Worm (Caenorhabditis elegans) whole organism, late embryonic: Measurements from ENCODE around the gene srh-76.

ENCODE experiments used
- F13H6.1 ChIP-seq: sonication (generic microtip); optimal IDR thresholded peaks from 2 replicates; lab custom pipeline; 2016; ENCODE audit warnings: missing genetic modification characterization, missing compliant biosample characterization
- T23F11.4 ChIP-seq: fragments of 200-800 bp; sonication (Bioruptor generic); optimal IDR thresholded peaks from 2 replicates; lab custom pipeline; 2018; ENCODE audit warnings: mild to moderate bottlenecking, missing genetic modification characterization, missing compliant biosample characterization
- Y22D7AL.16 ChIP-seq: sonication (generic microtip); optimal IDR thresholded peaks from 2 replicates; lab custom pipeline; 2016; ENCODE audit warnings: missing genetic modification characterization, missing compliant biosample characterization
- ahr-1 ChIP-seq: sonication (generic microtip); optimal IDR thresholded peaks from 2 replicates; lab custom pipeline; 2016; ENCODE audit warnings: missing genetic modification characterization, missing compliant biosample characterization
- ama-1 ChIP-seq: fragments of 150-350 bp; optimal IDR thresholded peaks from 2 replicates; lab custom pipeline; 2014
- ceh-2 ChIP-seq: sonication (generic microtip); optimal IDR thresholded peaks from 2 replicates; lab custom pipeline; 2016; ENCODE audit warnings: missing genotype, missing genetic modification characterization, missing compliant biosample characterization
- ceh-24 ChIP-seq: sonication (generic microtip); optimal IDR thresholded peaks from 2 replicates; lab custom pipeline; 2016; ENCODE audit warnings: mild to moderate bottlenecking, missing genetic modification characterization, missing compliant biosample characterization
- ceh-30 ChIP-seq: fragments of 150-350 bp; optimal IDR thresholded peaks from 2 replicates; lab custom pipeline; 2014; ENCODE audit warnings: missing biosample characterization, missing genetic modification characterization
- ceh-31 ChIP-seq: sonication (generic microtip); optimal IDR thresholded peaks from 2 replicates; lab custom pipeline; 2016; ENCODE audit warnings: missing genetic modification characterization, missing compliant biosample characterization
- ceh-48 ChIP-seq: sonication (generic microtip); optimal IDR thresholded peaks from 2 replicates; lab custom pipeline; 2016; ENCODE audit warnings: missing genetic modification characterization, inconsistent platforms, missing compliant biosample characterization
- ceh-9 ChIP-seq: sonication (generic microtip); optimal IDR thresholded peaks from 2 replicates; lab custom pipeline; 2016; ENCODE audit warnings: mild to moderate bottlenecking, missing genetic modification characterization, inconsistent platforms, missing compliant biosample characterization
- che-1 ChIP-seq: sonication (generic microtip); optimal IDR thresholded peaks from 2 replicates; lab custom pipeline; 2016; ENCODE audit warnings: mild to moderate bottlenecking, missing genetic modification characterization, missing compliant biosample characterization
- dve-1 ChIP-seq: sonication (generic microtip); optimal IDR thresholded peaks from 2 replicates; lab custom pipeline; 2017; ENCODE audit warnings: antibody characterized with exemption, mild to moderate bottlenecking, missing genetic modification characterization, missing compliant biosample characterization
- elt-2 ChIP-seq: sonication (generic microtip); optimal IDR thresholded peaks from 2 replicates; lab custom pipeline; 2016; ENCODE audit warnings: missing genetic modification reagents, missing genetic modification characterization, missing compliant biosample characterization
- elt-4 ChIP-seq: sonication (generic microtip); optimal IDR thresholded peaks from 2 replicates; lab custom pipeline; 2016; ENCODE audit warnings: missing genetic modification characterization, missing compliant biosample characterization
- ets-4 ChIP-seq: sonication (generic microtip); optimal IDR thresholded peaks from 2 replicates; lab custom pipeline; 2016; ENCODE audit warnings: missing genetic modification characterization, missing compliant biosample characterization
- eyg-1 ChIP-seq: sonication (generic microtip); optimal IDR thresholded peaks from 2 replicates; lab custom pipeline; 2016; ENCODE audit warnings: missing genotype, missing genetic modification characterization, missing compliant biosample characterization
- fax-1 ChIP-seq: sonication (generic microtip); optimal IDR thresholded peaks from 2 replicates; lab custom pipeline; 2016; ENCODE audit warnings: missing genotype, missing genetic modification characterization, missing compliant biosample characterization
- fkh-10 ChIP-seq: fragments of 150-350 bp; optimal IDR thresholded peaks from 2 replicates; lab custom pipeline; 2014; ENCODE audit warnings: missing biosample characterization, missing genetic modification reagents, missing genetic modification characterization
- fkh-6 ChIP-seq: sonication (generic microtip); optimal IDR thresholded peaks from 2 replicates; lab custom pipeline; 2016; ENCODE audit warnings: missing genetic modification characterization, missing compliant biosample characterization
- gmeb-2 ChIP-seq: sonication (generic microtip); optimal IDR thresholded peaks from 2 replicates; lab custom pipeline; 2016; ENCODE audit warnings: missing genetic modification characterization, inconsistent platforms, missing compliant biosample characterization
- hlh-13 ChIP-seq: fragments of 200-800 bp; sonication (Bioruptor generic); optimal IDR thresholded peaks from 2 replicates; lab custom pipeline; 2018; ENCODE audit warnings: mild to moderate bottlenecking, missing genetic modification characterization, missing compliant biosample characterization
- hlh-15 ChIP-seq: sonication (generic microtip); optimal IDR thresholded peaks from 2 replicates; lab custom pipeline; 2016; ENCODE audit warnings: missing genetic modification characterization, missing compliant biosample characterization
- hlh-30 ChIP-seq: sonication (generic microtip); optimal IDR thresholded peaks from 2 replicates; lab custom pipeline; 2017; ENCODE audit warnings: antibody characterized with exemption, missing genetic modification characterization, missing compliant biosample characterization; ENCODE audit not compliant: insufficient read depth
- hlh-8 ChIP-seq: sonication (generic microtip); optimal IDR thresholded peaks from 2 replicates; lab custom pipeline; 2016; ENCODE audit warnings: missing genotype, missing genetic modification characterization, missing compliant biosample characterization
- lin-11 ChIP-seq: fragments of 200-800 bp; sonication (Bioruptor generic); optimal IDR thresholded peaks from 2 replicates; lab custom pipeline; 2018; ENCODE audit warnings: mild to moderate bottlenecking, missing genetic modification characterization, missing compliant biosample characterization
- mec-3 ChIP-seq: sonication (generic microtip); optimal IDR thresholded peaks from 2 replicates; lab custom pipeline; 2016; ENCODE audit warnings: borderline replicate concordance, missing genetic modification characterization, missing compliant biosample characterization
- nhr-11 ChIP-seq: fragments of 150-350 bp; optimal IDR thresholded peaks from 2 replicates; lab custom pipeline; 2014; ENCODE audit warnings: missing biosample characterization, missing genetic modification characterization
- nhr-232 ChIP-seq: sonication (generic microtip); optimal IDR thresholded peaks from 2 replicates; lab custom pipeline; 2016; ENCODE audit warnings: missing genetic modification characterization, missing compliant biosample characterization
- npax-4 ChIP-seq: sonication (generic microtip); optimal IDR thresholded peaks from 2 replicates; lab custom pipeline; 2016; ENCODE audit warnings: missing genetic modification characterization, missing compliant biosample characterization
- odd-2 ChIP-seq: sonication (generic microtip); optimal IDR thresholded peaks from 2 replicates; lab custom pipeline; 2017; ENCODE audit warnings: antibody characterized with exemption, mild to moderate bottlenecking, missing genetic modification characterization, missing compliant biosample characterization
- pag-3 ChIP-seq: sonication (generic microtip); optimal IDR thresholded peaks from 2 replicates; lab custom pipeline; 2016; ENCODE audit warnings: missing compliant biosample characterization, missing genetic modification characterization, borderline replicate concordance
- pat-9 ChIP-seq: fragments of 200-800 bp; sonication (Bioruptor generic); optimal IDR thresholded peaks from 2 replicates; lab custom pipeline; 2018; ENCODE audit warnings: mild to moderate bottlenecking, missing genetic modification characterization, moderate library complexity, missing compliant biosample characterization
- pax-1 ChIP-seq: fragments of 150-350 bp; optimal IDR thresholded peaks from 2 replicates; lab custom pipeline; 2014; ENCODE audit warnings: missing biosample characterization, missing genetic modification characterization
- pha-2 ChIP-seq: sonication (generic microtip); optimal IDR thresholded peaks from 2 replicates; lab custom pipeline; 2017; ENCODE audit warnings: mild to moderate bottlenecking, missing genetic modification characterization, missing compliant biosample characterization
- pha-4 ChIP-seq: fragments of 150-350 bp; optimal IDR thresholded peaks from 2 replicates; lab custom pipeline; 2018; ENCODE audit warnings: missing biosample characterization, missing genetic modification reagents, missing genetic modification characterization
- pqm-1 ChIP-seq: sonication (generic microtip); optimal IDR thresholded peaks from 2 replicates; lab custom pipeline; 2016; ENCODE audit warnings: missing genetic modification characterization, missing compliant biosample characterization
- pros-1 ChIP-seq: fragments of 150-350 bp; optimal IDR thresholded peaks from 2 replicates; lab custom pipeline; 2014; ENCODE audit warnings: missing biosample characterization, missing genetic modification reagents, missing genetic modification characterization
- ref-2 ChIP-seq: sonication (generic microtip); optimal IDR thresholded peaks from 2 replicates; lab custom pipeline; 2016; ENCODE audit warnings: missing genetic modification characterization, missing compliant biosample characterization
- rnt-1 ChIP-seq: sonication (generic microtip); optimal IDR thresholded peaks from 2 replicates; lab custom pipeline; 2016; ENCODE audit warnings: missing genetic modification characterization, missing compliant biosample characterization
- sdc-2 ChIP-seq: sonication (generic microtip); optimal IDR thresholded peaks from 2 replicates; lab custom pipeline; 2016; ENCODE audit warnings: missing genotype, missing genetic modification characterization, missing compliant biosample characterization
- sox-2 ChIP-seq: fragments of 200-800 bp; sonication (Bioruptor generic); IDR thresholded peaks from 2 replicates; pipeline ENCODE4 v1.3.6; 2022; ENCODE audit warnings: missing genetic modification reagents, missing genetic modification characterization, missing compliant biosample characterization
- syd-9 ChIP-seq: sonication (generic microtip); optimal IDR thresholded peaks from 2 replicates; lab custom pipeline; 2016; ENCODE audit warnings: mild to moderate bottlenecking, missing genetic modification characterization, moderate library complexity, missing compliant biosample characterization
- ttx-3 ChIP-seq: sonication (generic microtip); optimal IDR thresholded peaks from 2 replicates; lab custom pipeline; 2016; ENCODE audit warnings: missing genetic modification reagents, missing genetic modification characterization, missing compliant biosample characterization
- unc-42 ChIP-seq: sonication (generic microtip); optimal IDR thresholded peaks from 2 replicates; lab custom pipeline; 2016; ENCODE audit warnings: missing genotype, missing genetic modification characterization, missing compliant biosample characterization
- unc-55 ChIP-seq: sonication (generic microtip); optimal IDR thresholded peaks from 2 replicates; lab custom pipeline; 2017; ENCODE audit warnings: missing biosample characterization, missing genetic modification reagents, missing genetic modification characterization
- unc-86 ChIP-seq: sonication (generic microtip); optimal IDR thresholded peaks from 2 replicates; lab custom pipeline; 2016; ENCODE audit warnings: missing genetic modification characterization, missing compliant biosample characterization
- zip-5 ChIP-seq: sonication (generic microtip); optimal IDR thresholded peaks from 2 replicates; lab custom pipeline; 2016; ENCODE audit warnings: missing genetic modification characterization, missing compliant biosample characterization
- ztf-16 ChIP-seq: sonication (generic microtip); optimal IDR thresholded peaks from 2 replicates; lab custom pipeline; 2017; ENCODE audit warnings: missing genetic modification characterization, missing compliant biosample characterization

srh-76 gene

DNA sequence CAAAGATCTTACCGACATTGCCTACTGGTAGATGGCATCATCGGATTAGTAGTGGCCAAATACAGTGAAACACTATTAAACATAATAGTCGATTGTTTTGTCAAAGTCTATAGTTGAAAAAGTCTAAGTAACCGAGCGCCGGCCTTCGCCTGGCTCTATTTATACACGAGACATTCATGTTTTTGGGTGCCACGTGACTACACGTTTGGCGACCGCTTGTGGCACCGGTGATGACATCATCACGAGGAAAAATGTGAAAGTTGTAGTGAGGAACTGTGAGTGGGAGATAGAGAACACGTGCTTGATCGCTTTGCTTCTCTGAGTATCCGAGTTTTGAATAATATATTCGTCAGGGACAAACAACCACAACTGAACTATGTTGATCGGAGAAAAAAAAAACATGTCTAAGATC lies 10.7 kb downstream of the srh-76 start:
- TF ChIP-seq hlh-30 (tag; lab: Kevin White, UChicago): peak; percentile 73
- no peak for TF ChIP-seq hlh-13 (GFP tag; lab: Kevin White, UChicago)

DNA sequence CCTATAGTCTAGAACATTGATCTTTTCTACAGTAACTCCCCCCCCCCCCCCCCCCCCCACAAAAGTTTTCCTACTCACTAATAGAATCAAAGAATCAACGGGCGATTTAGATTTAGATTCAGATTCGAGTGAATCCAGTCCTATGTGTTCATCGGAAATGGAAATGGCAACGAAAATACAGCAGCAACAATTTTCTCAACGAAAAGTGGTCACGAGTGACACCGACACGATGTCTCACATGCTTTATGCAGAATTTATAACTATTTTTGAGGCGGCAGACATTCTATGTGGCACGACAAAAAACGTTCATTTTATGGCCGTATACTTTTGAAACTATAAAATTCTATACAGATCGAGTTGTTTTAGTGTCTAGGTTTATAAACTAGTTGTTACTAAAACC lies 11.5 kb downstream of the srh-76 start:
- TF ChIP-seq ceh-31 (tag; lab: Kevin White, UChicago): no peak
- no peak for TF ChIP-seq F13H6.1 (tag; lab: Kevin White, UChicago)
- no peak for TF ChIP-seq ceh-48
- TF ChIP-seq mec-3 (tag; lab: Kevin White, UChicago): no peak
- TF ChIP-seq lin-11 (tag; lab: Kevin White, UChicago): no peak
- no peak for TF ChIP-seq ceh-2
- no peak for TF ChIP-seq nhr-232
- no peak for TF ChIP-seq ceh-30 (tag; lab: Kevin White, UChicago)
- TF ChIP-seq elt-2 (tag; lab: Kevin White, UChicago): no peak

DNA sequence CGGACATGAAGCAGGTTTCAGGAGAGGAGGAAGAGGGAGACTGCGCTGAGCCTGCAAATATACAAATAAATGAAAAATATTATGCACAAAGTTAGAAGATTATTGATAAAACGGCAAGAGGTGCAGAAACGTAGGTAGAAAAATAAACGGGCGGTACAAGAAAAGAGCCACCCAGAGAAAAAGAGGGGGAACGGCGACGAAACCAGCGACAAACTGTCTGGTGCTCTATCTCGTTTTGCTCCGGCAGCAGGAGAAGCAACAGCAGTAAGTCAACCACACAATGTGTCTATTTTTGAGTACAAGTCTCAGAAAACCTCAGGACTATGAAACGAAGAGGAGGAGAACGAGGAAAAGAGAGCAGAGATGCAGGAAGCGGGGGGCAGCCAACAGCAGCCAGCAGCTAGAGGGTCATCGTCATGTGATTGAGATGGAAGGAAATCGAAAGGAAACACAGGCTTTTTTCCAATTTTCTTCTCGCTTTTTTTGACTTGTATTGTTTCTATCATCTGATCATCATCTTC lies 12.1 kb downstream of the srh-76 start, which contains the start of gene F26F12.3:
Gene F26F12.3 (minus strand): TSS at position 51 of the 521 bp plus-strand sequence.
- no peak for TF ChIP-seq zip-5
- no peak for TF ChIP-seq sox-2 (GFP tag; lab: Robert Waterston, UW)
- no peak for TF ChIP-seq ceh-30 (tag; lab: Kevin White, UChicago)
- TF ChIP-seq pqm-1: peak; percentile 39
- no peak for TF ChIP-seq pag-3 (tag; lab: Kevin White, UChicago)
- no peak for TF ChIP-seq pha-2 (tag; lab: Kevin White, UChicago)
- TF ChIP-seq fkh-6: no peak
- TF ChIP-seq gmeb-2 (tag; lab: Kevin White, UChicago): no peak
- peak; percentile 24 for TF ChIP-seq F13H6.1 (tag; lab: Kevin White, UChicago)
- TF ChIP-seq dve-1 (tag; lab: Kevin White, UChicago): no peak
- peak; percentile 5 for TF ChIP-seq ref-2 (tag; lab: Kevin White, UChicago)
- TF ChIP-seq npax-4 (tag; lab: Kevin White, UChicago): no peak
- TF ChIP-seq ceh-2: no peak
- TF ChIP-seq mec-3 (tag; lab: Kevin White, UChicago): no peak
- TF ChIP-seq elt-2 (tag; lab: Kevin White, UChicago): no peak
- TF ChIP-seq ahr-1: no peak
- TF ChIP-seq sdc-2 (tag; lab: Kevin White, UChicago): no peak
- TF ChIP-seq ceh-31 (tag; lab: Kevin White, UChicago): peak; percentile 38
- no peak for TF ChIP-seq unc-55 (GFP tag; lab: Kevin White, UChicago)
- no peak for TF ChIP-seq ceh-24 (tag; lab: Kevin White, UChicago)
- no peak for TF ChIP-seq che-1 (tag; lab: Kevin White, UChicago)
- no peak for TF ChIP-seq hlh-13 (GFP tag; lab: Kevin White, UChicago)
- TF ChIP-seq pha-4 (tag; lab: Kevin White, UChicago): no peak
- no peak for TF ChIP-seq hlh-8 (tag; lab: Kevin White, UChicago)
- no peak for TF ChIP-seq ttx-3 (tag; lab: Kevin White, UChicago)
- no peak for TF ChIP-seq T23F11.4
- TF ChIP-seq syd-9 (tag; lab: Kevin White, UChicago): no peak
- TF ChIP-seq ets-4: peak; percentile 3
- peak; percentile 23 for TF ChIP-seq unc-42 (tag; lab: Kevin White, UChicago)
- no peak for TF ChIP-seq nhr-11 (tag; lab: Kevin White, UChicago)
- no peak for TF ChIP-seq ceh-9 (tag; lab: Kevin White, UChicago)
- no peak for TF ChIP-seq odd-2
- TF ChIP-seq unc-86 (tag; lab: Kevin White, UChicago): no peak
- TF ChIP-seq eyg-1 (tag; lab: Kevin White, UChicago): no peak
- TF ChIP-seq fax-1 (tag; lab: Kevin White, UChicago): no peak
- TF ChIP-seq rnt-1 (tag; lab: Kevin White, UChicago): no peak
- TF ChIP-seq pax-1 (tag; lab: Kevin White, UChicago): no peak
- TF ChIP-seq pat-9 (tag; lab: Kevin White, UChicago): no peak
- no peak for TF ChIP-seq ama-1
- no peak for TF ChIP-seq ztf-16 (tag; lab: Kevin White, UChicago)
- no peak for TF ChIP-seq hlh-15 (tag; lab: Kevin White, UChicago)
- TF ChIP-seq pros-1: no peak
- no peak for TF ChIP-seq Y22D7AL.16 (tag; lab: Kevin White, UChicago)
- TF ChIP-seq lin-11 (tag; lab: Kevin White, UChicago): no peak
- no peak for TF ChIP-seq fkh-10
- no peak for TF ChIP-seq elt-4
